Fruit fly (Drosophila melanogaster) whole organism, prepupa: Measurements from ENCODE around the gene CG14346.
A peak's percentile ranks its signal among the peaks of the same experiment; 100 is the strongest.

ENCODE experiments used
- Blimp-1 ChIP-seq: fragments of 200-800 bp; sonication (Bioruptor generic); optimal IDR thresholded peaks from 3 replicates; lab custom pipeline; 2017; ENCODE audit warnings: missing biosample characterization, missing genetic modification characterization, mild to moderate bottlenecking, moderate library complexity, missing genetic modification reagents
- CG10669 ChIP-seq: fragments of 200-800 bp; sonication (Bioruptor generic); optimal IDR thresholded peaks from 3 replicates; lab custom pipeline; 2018; ENCODE audit warnings: missing biosample characterization, mild to moderate bottlenecking, missing genetic modification characterization, moderate library complexity
- CG11294 ChIP-seq: fragments of 200-800 bp; sonication (Bioruptor generic); IDR thresholded peaks from 2 replicates; pipeline ENCODE4 v1.3.6; 2022; ENCODE audit warnings: missing biosample characterization, missing genetic modification characterization
- CG11762 ChIP-seq: fragments of 200-800 bp; sonication (Bioruptor generic); optimal IDR thresholded peaks from 3 replicates; lab custom pipeline; 2016; ENCODE audit warnings: missing biosample characterization, missing genetic modification characterization; ENCODE audit not compliant: insufficient read depth
- CG11902 ChIP-seq: fragments of 200-800 bp; sonication (Bioruptor generic); optimal IDR thresholded peaks from 3 replicates; lab custom pipeline; 2016; ENCODE audit warnings: missing biosample characterization, missing genetic modification characterization
- CG1621 ChIP-seq: fragments of 200-800 bp; sonication (Bioruptor generic); optimal IDR thresholded peaks from 3 replicates; lab custom pipeline; 2018; ENCODE audit warnings: missing biosample characterization, mild to moderate bottlenecking, missing genetic modification characterization
- CG34406 ChIP-seq: fragments of 200-800 bp; sonication (Bioruptor generic); optimal IDR thresholded peaks from 3 replicates; lab custom pipeline; 2016; ENCODE audit warnings: missing biosample characterization, missing genetic modification characterization
- CG6276 ChIP-seq: fragments of 200-800 bp; sonication (Bioruptor generic); optimal IDR thresholded peaks from 2 replicates; lab custom pipeline; 2017; ENCODE audit warnings: missing biosample characterization, mild to moderate bottlenecking, missing genetic modification characterization
- CG6792 ChIP-seq: fragments of 200-800 bp; sonication (Bioruptor generic); optimal IDR thresholded peaks from 3 replicates; lab custom pipeline; 2016; ENCODE audit warnings: missing biosample characterization, missing genetic modification characterization
- CG6808 ChIP-seq: fragments of 200-800 bp; sonication (Bioruptor generic); optimal IDR thresholded peaks from 3 replicates; lab custom pipeline; 2017; ENCODE audit warnings: missing biosample characterization, missing genetic modification characterization, mild to moderate bottlenecking, moderate library complexity, missing genetic modification reagents
- CG6854 ChIP-seq: fragments of 200-800 bp; sonication (Bioruptor generic); optimal IDR thresholded peaks from 2 replicates; lab custom pipeline; 2017; ENCODE audit warnings: missing biosample characterization, mild to moderate bottlenecking, missing genetic modification characterization
- CG7368 ChIP-seq: fragments of 200-800 bp; sonication (Bioruptor generic); optimal IDR thresholded peaks from 3 replicates; lab custom pipeline; 2016; ENCODE audit warnings: missing biosample characterization, missing genetic modification characterization
- CG8119 ChIP-seq: fragments of 200-800 bp; sonication (Bioruptor generic); IDR thresholded peaks from 3 replicates; pipeline ENCODE4 v1.3.6; 2022; ENCODE audit warnings: missing biosample characterization, missing genetic modification characterization
- CG8319 ChIP-seq: fragments of 200-800 bp; sonication (Bioruptor generic); optimal IDR thresholded peaks from 3 replicates; lab custom pipeline; 2016; ENCODE audit warnings: missing biosample characterization, missing genetic modification characterization
- CG8632 ChIP-seq: fragments of 200-800 bp; sonication (Bioruptor generic); optimal IDR thresholded peaks from 3 replicates; lab custom pipeline; 2016; ENCODE audit warnings: missing biosample characterization, missing genetic modification characterization
- CG9139 ChIP-seq: fragments of 200-800 bp; sonication (Bioruptor generic); optimal IDR thresholded peaks from 3 replicates; lab custom pipeline; 2017; ENCODE audit warnings: missing biosample characterization, mild to moderate bottlenecking, missing genetic modification characterization
- Eip75B ChIP-seq: fragments of 200-800 bp; sonication (Bioruptor generic); optimal IDR thresholded peaks from 3 replicates; lab custom pipeline; 2016; ENCODE audit warnings: missing biosample characterization, missing genetic modification characterization
- Eip78C ChIP-seq: fragments of 200-800 bp; sonication (Bioruptor generic); peaks from one replicate; lab custom pipeline; 2016; ENCODE audit warnings: missing biosample characterization, missing genetic modification characterization
- Eip93F ChIP-seq: fragments of 200-800 bp; sonication (Bioruptor generic); optimal IDR thresholded peaks from 2 replicates; lab custom pipeline; 2016; ENCODE audit warnings: missing biosample characterization, mild to moderate bottlenecking, missing genetic modification characterization
- Ets96B ChIP-seq: fragments of 200-800 bp; optimal IDR thresholded peaks from 2 replicates; lab custom pipeline; 2019; ENCODE audit warnings: missing biosample characterization, mild to moderate bottlenecking, missing genetic modification characterization, moderate library complexity
- Gug ChIP-seq: fragments of 200-800 bp; sonication (Bioruptor generic); IDR thresholded peaks from 2 replicates; pipeline ENCODE4 v1.3.6; 2022; ENCODE audit warnings: missing biosample characterization, missing genetic modification characterization
- Hr39 ChIP-seq: fragments of 200-800 bp; sonication (Bioruptor generic); optimal IDR thresholded peaks from 2 replicates; lab custom pipeline; 2016; ENCODE audit warnings: missing biosample characterization, missing genetic modification characterization
- Lpt ChIP-seq: fragments of 200-800 bp; sonication (Bioruptor generic); optimal IDR thresholded peaks from 3 replicates; lab custom pipeline; 2016; ENCODE audit warnings: missing biosample characterization, missing genetic modification characterization
- Met ChIP-seq: fragments of 200-800 bp; sonication (Bioruptor generic); optimal IDR thresholded peaks from 3 replicates; lab custom pipeline; 2016; ENCODE audit warnings: missing biosample characterization, missing genetic modification characterization
- OdsH ChIP-seq: fragments of 200-800 bp; sonication (Bioruptor generic); optimal IDR thresholded peaks from 3 replicates; lab custom pipeline; 2016; ENCODE audit warnings: missing biosample characterization, missing genetic modification characterization
- Smox ChIP-seq: fragments of 200-800 bp; sonication (Bioruptor generic); optimal IDR thresholded peaks from 3 replicates; lab custom pipeline; 2016; ENCODE audit warnings: missing biosample characterization, missing genetic modification characterization
- Sox102F ChIP-seq: fragments of 200-800 bp; sonication (Bioruptor generic); optimal IDR thresholded peaks from 2 replicates; lab custom pipeline; 2016; ENCODE audit warnings: missing biosample characterization, mild to moderate bottlenecking, missing genetic modification characterization
- Sox14 ChIP-seq: fragments of 200-800 bp; sonication (Bioruptor generic); optimal IDR thresholded peaks from 3 replicates; lab custom pipeline; 2016; ENCODE audit warnings: missing biosample characterization, missing genetic modification characterization
- Sox15 ChIP-seq: fragments of 200-800 bp; sonication (Bioruptor generic); optimal IDR thresholded peaks from 3 replicates; lab custom pipeline; 2016; ENCODE audit warnings: missing biosample characterization, missing genetic modification characterization
- acj6 ChIP-seq: fragments of 200-800 bp; sonication (Bioruptor generic); optimal IDR thresholded peaks from 3 replicates; lab custom pipeline; 2016; ENCODE audit warnings: missing biosample characterization, missing genetic modification characterization
- cyc ChIP-seq: fragments of 200-800 bp; sonication (Bioruptor generic); optimal IDR thresholded peaks from 3 replicates; lab custom pipeline; 2016; ENCODE audit warnings: missing biosample characterization, missing genetic modification characterization
- dac ChIP-seq: fragments of 200-800 bp; sonication (Bioruptor generic); optimal IDR thresholded peaks from 2 replicates; lab custom pipeline; 2017; ENCODE audit warnings: missing biosample characterization, mild to moderate bottlenecking, missing genetic modification characterization
- dsx ChIP-seq: fragments of 200-800 bp; optimal IDR thresholded peaks from 3 replicates; lab custom pipeline; 2019; ENCODE audit warnings: missing biosample characterization, mild to moderate bottlenecking, missing genetic modification characterization, moderate library complexity; ENCODE audit not compliant: poor library complexity, severe bottlenecking
- eg ChIP-seq: fragments of 200-800 bp; sonication (Bioruptor generic); IDR thresholded peaks from 3 replicates; pipeline ENCODE4 v1.3.6; 2022; ENCODE audit warnings: missing biosample characterization, missing genetic modification characterization
- esn ChIP-seq: fragments of 200-800 bp; sonication (Bioruptor generic); optimal IDR thresholded peaks from 2 replicates; lab custom pipeline; 2016; ENCODE audit warnings: missing biosample characterization, mild to moderate bottlenecking, missing genetic modification characterization, moderate library complexity
- fd85E ChIP-seq: fragments of 200-800 bp; sonication (Bioruptor generic); optimal IDR thresholded peaks from 3 replicates; lab custom pipeline; 2016; ENCODE audit warnings: missing biosample characterization, missing genetic modification characterization
- fkh ChIP-seq: fragments of 200-800 bp; sonication (Bioruptor generic); optimal IDR thresholded peaks from 3 replicates; lab custom pipeline; 2017; ENCODE audit warnings: missing biosample characterization, mild to moderate bottlenecking, missing genetic modification characterization, moderate library complexity
- lz ChIP-seq: fragments of 200-800 bp; sonication (Bioruptor generic); optimal IDR thresholded peaks from 3 replicates; lab custom pipeline; 2016; ENCODE audit warnings: missing biosample characterization, missing genetic modification characterization
- net ChIP-seq: fragments of 200-800 bp; sonication (Bioruptor generic); optimal IDR thresholded peaks from 3 replicates; lab custom pipeline; 2016; ENCODE audit warnings: missing biosample characterization, missing genetic modification characterization
- pdm3 ChIP-seq: fragments of 200-800 bp; sonication (Bioruptor generic); optimal IDR thresholded peaks from 3 replicates; lab custom pipeline; 2016; ENCODE audit warnings: missing biosample characterization, missing genetic modification characterization
- svp ChIP-seq: fragments of 200-800 bp; sonication (Bioruptor generic); peaks from one replicate; lab custom pipeline; 2016; ENCODE audit warnings: missing biosample characterization, missing genetic modification characterization
- vri ChIP-seq: fragments of 200-800 bp; sonication (Bioruptor generic); optimal IDR thresholded peaks from 3 replicates; lab custom pipeline; 2016; ENCODE audit warnings: missing biosample characterization, mild to moderate bottlenecking, missing genetic modification characterization

The CG14346 gene

dm6 chr2L:1361771-1362632 lies 5.8 kb upstream of the CG14346 start, which contains the start of gene NLaz (continued):
- no peak for TF ChIP-seq CG6276
- no peak for TF ChIP-seq vri (GFP tag; lab: Kevin White, UChicago)
- TF ChIP-seq CG6808 (GFP tag; lab: Kevin White, UChicago) = no peak
- TF ChIP-seq Blimp-1 (GFP tag; lab: Kevin White, UChicago) = no peak
- TF ChIP-seq CG11294 = no peak
- TF ChIP-seq CG11902 (GFP tag; lab: Kevin White, UChicago) = no peak
- no peak for TF ChIP-seq Gug (GFP tag; lab: Robert Waterston, UW)
- no peak for TF ChIP-seq CG8319 (GFP tag; lab: Kevin White, UChicago)
- no peak for TF ChIP-seq CG11762
- no peak for TF ChIP-seq CG1621
- TF ChIP-seq CG8632 (GFP tag; lab: Kevin White, UChicago) = no peak
- no peak for TF ChIP-seq Eip93F (GFP tag; lab: Kevin White, UChicago)
- peak; percentile 67 for TF ChIP-seq Hr39

- no peak for TF ChIP-seq Sox15 (GFP tag; lab: Kevin White, UChicago)
- TF ChIP-seq Ets96B = no peak
- TF ChIP-seq net = no peak
- no peak for TF ChIP-seq CG8319 (GFP tag; lab: Kevin White, UChicago)
- no peak for TF ChIP-seq CG7368 (GFP tag; lab: Kevin White, UChicago)
- no peak for TF ChIP-seq Eip75B (GFP tag; lab: Kevin White, UChicago)
- TF ChIP-seq pdm3 (GFP tag; lab: Kevin White, UChicago) = no peak
- no peak for TF ChIP-seq CG11762
- no peak for TF ChIP-seq CG6276
- TF ChIP-seq vri (GFP tag; lab: Kevin White, UChicago) = no peak
- no peak for TF ChIP-seq esn
- TF ChIP-seq fd85E (GFP tag; lab: Kevin White, UChicago) = no peak
- no peak for TF ChIP-seq lz (GFP tag; lab: Kevin White, UChicago)
- no peak for TF ChIP-seq Sox14 (GFP tag; lab: Kevin White, UChicago)
- no peak for TF ChIP-seq CG6792 (GFP tag; lab: Kevin White, UChicago)
- TF ChIP-seq Smox (GFP tag; lab: Kevin White, UChicago) = no peak
- TF ChIP-seq Met (GFP tag; lab: Kevin White, UChicago) = no peak
- TF ChIP-seq acj6 (GFP tag; lab: Kevin White, UChicago) = no peak
- no peak for TF ChIP-seq CG6854 (GFP tag; lab: Kevin White, UChicago)
- TF ChIP-seq CG8119 = no peak
Observed at dm6 chr2L:1365037-1365436, 2.8 kb upstream of the CG14346 start.

dm6 chr2L:1377635-1378034 lies 9.8 kb downstream of the CG14346 start:
- TF ChIP-seq Blimp-1 (GFP tag; lab: Kevin White, UChicago) (no peak), Eip78C (GFP tag; lab: Kevin White, UChicago) (no peak), Lpt (GFP tag; lab: Kevin White, UChicago) (no peak), dac (GFP tag; lab: Kevin White, UChicago) (no peak), Met (GFP tag; lab: Kevin White, UChicago) (no peak), Sox102F (GFP tag; lab: Kevin White, UChicago) (no peak), OdsH (GFP tag; lab: Kevin White, UChicago) (no peak), svp (GFP tag; lab: Kevin White, UChicago) (no peak), fkh (GFP tag; lab: Kevin White, UChicago) (no peak), dsx (GFP tag; lab: Kevin White, UChicago) (no peak), CG10669 (no peak), CG9139 (GFP tag; lab: Kevin White, UChicago) (no peak), CG6276 (no peak), cyc (GFP tag; lab: Kevin White, UChicago) (no peak), CG34406 (GFP tag; lab: Kevin White, UChicago) (no peak), eg (GFP tag; lab: Robert Waterston, UW) (no peak), CG11902 (GFP tag; lab: Kevin White, UChicago) (no peak), CG6808 (GFP tag; lab: Kevin White, UChicago) (no peak), esn (no peak), CG8319 (GFP tag; lab: Kevin White, UChicago) (no peak)
